Worm (Caenorhabditis elegans): ENCODE data around the gene srx-60.

The srx-60 gene

DNA sequence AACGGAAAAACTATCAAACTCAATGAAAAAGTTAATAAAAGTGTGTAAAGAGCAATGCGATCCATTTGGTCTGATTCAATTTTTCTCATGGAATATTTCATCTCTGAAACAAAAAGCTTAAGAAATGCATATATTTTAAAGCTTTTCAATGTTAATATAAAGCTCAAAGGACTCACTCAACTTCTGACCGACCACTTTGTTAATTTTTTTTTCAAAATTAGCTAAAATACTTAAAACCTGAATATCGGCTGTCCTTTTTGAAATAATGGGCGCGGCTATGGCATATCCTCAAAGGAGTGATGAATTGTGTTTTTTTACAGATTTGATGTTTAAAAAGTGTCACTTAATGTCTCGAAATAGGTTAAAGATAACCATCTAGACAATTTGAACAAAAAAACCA, 10.9 kb upstream of the srx-60 start, which contains the start of gene C02H6.1:
TSS of gene C02H6.1 (minus strand) at position 101 of the 400 bp plus-strand sequence.
- TF ChIP-seq tra-4 (tag; optimal IDR thresholded peaks at IDR 0.05) (no peak), ceh-36 (tag; optimal IDR thresholded peaks at IDR 0.05) (no peak), aly-1 (tag; optimal IDR thresholded peaks at IDR 0.05) (no peak), ama-1 (optimal IDR thresholded peaks at IDR 0.05) (no peak), sea-1 (GFP tag; conservative IDR thresholded peaks at IDR 0.05) (no peak), B0310.2 (tag; optimal IDR thresholded peaks at IDR 0.05) (no peak), ceh-13 (GFP tag; optimal IDR thresholded peaks at IDR 0.05) (no peak), pes-1 (GFP tag; IDR thresholded peaks at IDR 0.05) (no peak), F13C5.2 (tag; optimal IDR thresholded peaks at IDR 0.05) (no peak), tbx-11 (GFP tag; IDR thresholded peaks at IDR 0.05) (no peak), hmg-4 (GFP tag; optimal IDR thresholded peaks at IDR 0.05) (no peak), scrt-1 (GFP tag; IDR thresholded peaks at IDR 0.05) (no peak), hmbx-1 (tag; optimal IDR thresholded peaks at IDR 0.05) (no peak), tbx-37 (GFP tag; conservative IDR thresholded peaks at IDR 0.05) (no peak), hnd-1 (tag; optimal IDR thresholded peaks at IDR 0.05) (no peak), flt-1 (GFP tag; IDR thresholded peaks at IDR 0.05) (no peak), ets-7 (tag; optimal IDR thresholded peaks at IDR 0.05) (no peak)

DNA sequence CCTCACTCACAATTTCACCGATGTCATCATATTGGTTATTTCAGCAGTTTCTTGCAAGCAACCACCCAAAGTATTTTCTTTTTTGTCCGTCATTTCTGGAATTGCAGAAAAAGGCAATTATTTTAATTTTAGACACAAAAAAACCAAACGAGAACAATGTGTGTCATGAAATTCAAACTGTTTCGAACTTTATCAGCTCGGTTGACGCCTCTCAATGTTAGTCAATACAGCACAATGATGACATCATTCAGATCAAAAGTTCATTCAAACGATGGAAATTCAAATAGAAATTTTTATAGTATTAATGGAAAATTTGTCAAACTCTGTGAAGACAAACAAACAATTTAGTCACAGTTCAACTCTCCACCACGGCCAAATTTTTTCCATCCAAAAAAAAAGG, 8.8 kb upstream of the srx-60 start, which contains the start of gene fbxa-105:
TSS of gene fbxa-105 (minus strand) at position 97 of the 400 bp plus-strand sequence.
- no peak for TF ChIP-seq scrt-1 (GFP tag; IDR thresholded peaks at IDR 0.05)
- no peak for TF ChIP-seq ceh-13 (GFP tag; optimal IDR thresholded peaks at IDR 0.05)
- no peak for TF ChIP-seq hmbx-1 (tag; optimal IDR thresholded peaks at IDR 0.05)
- no peak for TF ChIP-seq B0310.2 (tag; optimal IDR thresholded peaks at IDR 0.05)
- no peak for TF ChIP-seq ceh-36 (tag; optimal IDR thresholded peaks at IDR 0.05)
- no peak for TF ChIP-seq F13C5.2 (tag; optimal IDR thresholded peaks at IDR 0.05)
- TF ChIP-seq tbx-37 (GFP tag; conservative IDR thresholded peaks at IDR 0.05): no peak
- no peak for TF ChIP-seq tbx-11 (GFP tag; IDR thresholded peaks at IDR 0.05)
- no peak for TF ChIP-seq ets-7 (tag; optimal IDR thresholded peaks at IDR 0.05)
- TF ChIP-seq hnd-1 (tag; optimal IDR thresholded peaks at IDR 0.05): no peak
- no peak for TF ChIP-seq tra-4 (tag; optimal IDR thresholded peaks at IDR 0.05)
- no peak for TF ChIP-seq pes-1 (GFP tag; IDR thresholded peaks at IDR 0.05)
- no peak for TF ChIP-seq flt-1 (GFP tag; IDR thresholded peaks at IDR 0.05)
- TF ChIP-seq ama-1 (optimal IDR thresholded peaks at IDR 0.05): no peak
- no peak for TF ChIP-seq hmg-4 (GFP tag; optimal IDR thresholded peaks at IDR 0.05)
- no peak for TF ChIP-seq sea-1 (GFP tag; conservative IDR thresholded peaks at IDR 0.05)

DNA sequence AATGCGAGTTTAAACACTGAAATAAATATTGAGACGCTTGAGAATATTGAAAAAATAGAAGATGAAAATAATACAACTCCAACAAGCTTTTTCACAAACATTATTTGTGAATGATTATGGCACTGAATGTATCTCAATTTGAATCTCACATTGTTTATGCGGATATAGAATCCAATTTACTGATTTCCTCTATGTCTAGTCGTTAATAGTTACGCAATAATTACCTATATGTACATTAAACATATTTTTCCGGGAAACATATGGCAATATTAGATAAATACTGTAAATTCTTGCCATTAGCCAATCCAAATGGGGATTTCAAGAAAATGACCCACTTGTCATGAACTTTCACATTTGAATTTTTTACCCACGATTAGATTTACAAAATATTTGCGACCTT, 5.3 kb upstream of the srx-60 start, which contains the start of gene srx-9:
TSS of gene srx-9 (minus strand) at position 101 of the 400 bp plus-strand sequence.
- no peak for TF ChIP-seq ets-7 (tag; optimal IDR thresholded peaks at IDR 0.05)
- TF ChIP-seq hmg-4 (GFP tag; optimal IDR thresholded peaks at IDR 0.05): no peak
- TF ChIP-seq aly-1 (tag; optimal IDR thresholded peaks at IDR 0.05): no peak
- no peak for TF ChIP-seq tbx-11 (GFP tag; IDR thresholded peaks at IDR 0.05)
- TF ChIP-seq B0310.2 (tag; optimal IDR thresholded peaks at IDR 0.05): no peak
- TF ChIP-seq F13C5.2 (tag; optimal IDR thresholded peaks at IDR 0.05): no peak
- no peak for TF ChIP-seq ama-1 (optimal IDR thresholded peaks at IDR 0.05)
- no peak for TF ChIP-seq hnd-1 (tag; optimal IDR thresholded peaks at IDR 0.05)
- TF ChIP-seq hmbx-1 (tag; optimal IDR thresholded peaks at IDR 0.05): no peak
- no peak for TF ChIP-seq ceh-36 (tag; optimal IDR thresholded peaks at IDR 0.05)
- TF ChIP-seq sea-1 (GFP tag; conservative IDR thresholded peaks at IDR 0.05): no peak
- no peak for TF ChIP-seq flt-1 (GFP tag; IDR thresholded peaks at IDR 0.05)
- no peak for TF ChIP-seq scrt-1 (GFP tag; IDR thresholded peaks at IDR 0.05)
- TF ChIP-seq ceh-13 (GFP tag; optimal IDR thresholded peaks at IDR 0.05): no peak
- TF ChIP-seq tbx-37 (GFP tag; conservative IDR thresholded peaks at IDR 0.05): no peak
- TF ChIP-seq tra-4 (tag; optimal IDR thresholded peaks at IDR 0.05): no peak

- TF ChIP-seq ets-7 (tag; optimal IDR thresholded peaks at IDR 0.05): no peak
- TF ChIP-seq tbx-11 (GFP tag; IDR thresholded peaks at IDR 0.05): no peak
- TF ChIP-seq flt-1 (GFP tag; IDR thresholded peaks at IDR 0.05): no peak
- TF ChIP-seq F13C5.2 (tag; optimal IDR thresholded peaks at IDR 0.05): no peak
- no peak for TF ChIP-seq tra-4 (tag; optimal IDR thresholded peaks at IDR 0.05)
- TF ChIP-seq hnd-1 (tag; optimal IDR thresholded peaks at IDR 0.05): no peak
- no peak for TF ChIP-seq ama-1 (optimal IDR thresholded peaks at IDR 0.05)
- TF ChIP-seq hmg-4 (GFP tag; optimal IDR thresholded peaks at IDR 0.05): no peak
- no peak for TF ChIP-seq B0310.2 (tag; optimal IDR thresholded peaks at IDR 0.05)
- no peak for TF ChIP-seq scrt-1 (GFP tag; IDR thresholded peaks at IDR 0.05)
These were observed 1.5 kb upstream of the srx-60 start, which contains the start of gene gst-41 for ce11 chrV:7399202-7399601. Gene gst-41 (minus strand): TSS chrV:7399302.

DNA sequence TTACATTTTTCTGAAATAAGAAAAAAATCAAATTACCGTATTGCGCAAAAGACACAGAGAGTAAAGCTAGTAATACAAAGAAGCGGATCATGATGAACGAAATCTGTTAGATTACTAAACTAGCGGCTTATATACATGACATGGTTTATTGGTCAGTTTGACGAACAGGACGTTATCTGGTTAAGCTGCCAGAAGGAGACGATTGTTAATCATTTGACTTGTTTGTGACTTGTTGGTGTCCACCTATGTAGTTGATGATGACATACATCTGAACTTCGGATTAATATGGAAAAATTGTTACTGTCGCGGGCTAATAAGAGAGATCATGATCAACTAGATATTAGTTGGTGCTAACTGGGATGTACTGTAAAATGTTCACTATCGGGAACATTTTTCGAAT, 593 bp upstream of the srx-60 start, which contains the start of gene cnc-9:
TSS of gene cnc-9 (minus strand) at position 101 of the 400 bp plus-strand sequence.
- TF ChIP-seq scrt-1 (GFP tag; IDR thresholded peaks at IDR 0.05) (no peak), flt-1 (GFP tag; IDR thresholded peaks at IDR 0.05) (no peak), ama-1 (optimal IDR thresholded peaks at IDR 0.05) (no peak), tra-4 (tag; optimal IDR thresholded peaks at IDR 0.05) (no peak), ceh-36 (tag; optimal IDR thresholded peaks at IDR 0.05) (no peak), pes-1 (GFP tag; IDR thresholded peaks at IDR 0.05) (no peak), tbx-11 (GFP tag; IDR thresholded peaks at IDR 0.05) (no peak), hmbx-1 (tag; optimal IDR thresholded peaks at IDR 0.05) (no peak), B0310.2 (tag; optimal IDR thresholded peaks at IDR 0.05) (no peak), ceh-13 (GFP tag; optimal IDR thresholded peaks at IDR 0.05) (no peak), tbx-37 (GFP tag; conservative IDR thresholded peaks at IDR 0.05) (no peak)

- TF ChIP-seq flt-1 (GFP tag; IDR thresholded peaks at IDR 0.05): no peak
- TF ChIP-seq hnd-1 (tag; optimal IDR thresholded peaks at IDR 0.05): no peak
- no peak for TF ChIP-seq ceh-13 (GFP tag; optimal IDR thresholded peaks at IDR 0.05)
- no peak for TF ChIP-seq hmbx-1 (tag; optimal IDR thresholded peaks at IDR 0.05)
- no peak for TF ChIP-seq ceh-36 (tag; optimal IDR thresholded peaks at IDR 0.05)
- TF ChIP-seq scrt-1 (GFP tag; IDR thresholded peaks at IDR 0.05): no peak
- TF ChIP-seq B0310.2 (tag; optimal IDR thresholded peaks at IDR 0.05): no peak
- TF ChIP-seq hmg-4 (GFP tag; optimal IDR thresholded peaks at IDR 0.05): no peak
- no peak for TF ChIP-seq aly-1 (tag; optimal IDR thresholded peaks at IDR 0.05)
- no peak for TF ChIP-seq F13C5.2 (tag; optimal IDR thresholded peaks at IDR 0.05)
- no peak for TF ChIP-seq sea-1 (GFP tag; conservative IDR thresholded peaks at IDR 0.05)
- no peak for TF ChIP-seq tbx-11 (GFP tag; IDR thresholded peaks at IDR 0.05)
These were observed 1.7 kb downstream of the srx-60 start, which contains the start of gene srj-13 for ce11 chrV:7402355-7402754. Gene srj-13 (plus strand): TSS chrV:7402655.

DNA sequence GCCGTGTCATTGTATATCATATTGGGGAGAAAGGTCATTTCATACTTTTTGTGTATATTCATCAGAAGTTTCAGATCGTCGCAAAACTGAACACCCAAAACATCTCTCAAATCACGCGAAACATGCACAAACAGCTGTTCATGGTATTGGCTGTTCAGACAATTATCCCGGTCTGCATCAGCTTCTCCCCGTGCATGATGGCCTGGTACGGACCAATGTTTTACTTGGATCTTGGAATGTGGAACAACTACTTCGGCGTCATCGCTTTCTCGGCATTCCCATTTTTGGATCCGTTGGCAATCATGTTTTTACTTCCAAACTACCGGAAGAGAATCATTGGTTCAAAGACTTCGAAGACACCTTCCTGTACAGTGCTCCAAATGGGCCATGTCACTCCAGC, 2.8 kb downstream of the srx-60 start:
- TF ChIP-seq tbx-37 (GFP tag; conservative IDR thresholded peaks at IDR 0.05) (no peak), ceh-36 (tag; optimal IDR thresholded peaks at IDR 0.05) (no peak), hnd-1 (tag; optimal IDR thresholded peaks at IDR 0.05) (no peak), ceh-13 (GFP tag; optimal IDR thresholded peaks at IDR 0.05) (no peak), aly-1 (tag; optimal IDR thresholded peaks at IDR 0.05) (no peak), tbx-11 (GFP tag; IDR thresholded peaks at IDR 0.05) (no peak), tra-4 (tag; optimal IDR thresholded peaks at IDR 0.05) (no peak), scrt-1 (GFP tag; IDR thresholded peaks at IDR 0.05) (no peak), ets-7 (tag; optimal IDR thresholded peaks at IDR 0.05) (no peak), ama-1 (optimal IDR thresholded peaks at IDR 0.05) (no peak), pes-1 (GFP tag; IDR thresholded peaks at IDR 0.05) (no peak), sea-1 (GFP tag; conservative IDR thresholded peaks at IDR 0.05) (no peak), B0310.2 (tag; optimal IDR thresholded peaks at IDR 0.05) (no peak), flt-1 (GFP tag; IDR thresholded peaks at IDR 0.05) (no peak)
